Worm (Caenorhabditis elegans) whole organism, L4/young adult: ENCODE data around the gene ZK673.6.

Source experiments
- W03F9.2 ChIP-seq: fragments of 150-350 bp; optimal IDR thresholded peaks from 2 replicates; lab custom pipeline; 2014; ENCODE audit warnings: missing biosample characterization, missing genetic modification characterization
- dao-5 ChIP-seq: sonication (generic microtip); optimal IDR thresholded peaks from 2 replicates; lab custom pipeline; 2016; ENCODE audit warnings: missing genotype, missing genetic modification characterization, moderate library complexity, missing compliant biosample characterization
- him-1 ChIP-seq: sonication (generic microtip); optimal IDR thresholded peaks from 2 replicates; lab custom pipeline; 2016; ENCODE audit warnings: missing genotype, missing genetic modification reagents, missing genetic modification characterization, missing compliant biosample characterization

The ZK673.6 gene

ce11 chrII:10439976-10440375, 24.2 kb downstream of the ZK673.6 start, which contains the start of gene E04D5.4:
Gene E04D5.4 (plus strand): TSS chrII:10440276.
- TF ChIP-seq dao-5 (no peak), him-1 (tag; lab: Kevin White, UChicago) (no peak), W03F9.2 (tag; lab: Kevin White, UChicago) (no peak)

- TF ChIP-seq W03F9.2 (tag; lab: Kevin White, UChicago): no peak
- no peak for TF ChIP-seq dao-5
- no peak for TF ChIP-seq him-1 (tag; lab: Kevin White, UChicago)
Measured at ce11 chrII:10437840-10438239, 26.3 kb downstream of the ZK673.6 start.

ce11 chrII:10435836-10436235, 28.3 kb downstream of the ZK673.6 start, which contains the start of gene cut-4:
Gene cut-4 (plus strand): TSS chrII:10436136.
- TF ChIP-seq dao-5 (no peak), W03F9.2 (tag; lab: Kevin White, UChicago) (no peak), him-1 (tag; lab: Kevin White, UChicago) (no peak)

ce11 chrII:10421941-10422340, 42.2 kb downstream of the ZK673.6 start, which contains the start of gene frpr-21:
Gene frpr-21 (minus strand): TSS chrII:10422041.
- no peak for TF ChIP-seq him-1 (tag; lab: Kevin White, UChicago)
- no peak for TF ChIP-seq dao-5
- TF ChIP-seq W03F9.2 (tag; lab: Kevin White, UChicago): no peak

ce11 chrII:10416332-10416863, 47.7 kb downstream of the ZK673.6 start, which contains the start of gene eif-2A:
Gene eif-2A (plus strand): TSS chrII:10416800.
- TF ChIP-seq W03F9.2 (tag; lab: Kevin White, UChicago): peak; percentile 15
- no peak for TF ChIP-seq him-1 (tag; lab: Kevin White, UChicago)
